Worm (Caenorhabditis elegans) whole organism, L4 larva: ENCODE results near the gene dct-1.

Experiments used
- F49E8.2 ChIP-seq: sonication (generic microtip); optimal IDR thresholded peaks from 2 replicates; lab custom pipeline; 2016; ENCODE audit warnings: missing compliant biosample characterization, mild to moderate bottlenecking, missing genetic modification characterization, borderline replicate concordance
- Y105C5A.15 ChIP-seq: fragments of 200-800 bp; sonication (Bioruptor generic); IDR thresholded peaks from 2 replicates; pipeline ENCODE4 v1.3.6; 2022; ENCODE audit warnings: missing genetic modification characterization, missing compliant biosample characterization
- Y75B8A.6 ChIP-seq: fragments of 200-800 bp; sonication (Bioruptor generic); IDR thresholded peaks from 2 replicates; pipeline ENCODE4 v1.3.6; 2022; ENCODE audit warnings: missing genetic modification reagents, missing genetic modification characterization, missing compliant biosample characterization
- aha-1 ChIP-seq: fragments of 150-350 bp; peaks from one replicate; lab custom pipeline; 2014; ENCODE audit warnings: missing biosample characterization, missing genetic modification characterization
- ceh-20 ChIP-seq: fragments of 200-800 bp; sonication (Bioruptor generic); IDR thresholded peaks from 2 replicates; pipeline ENCODE4 v1.3.6; 2022; ENCODE audit warnings: missing genetic modification reagents, missing genetic modification characterization, missing compliant biosample characterization
- ceh-32 ChIP-seq: sonication (generic microtip); optimal IDR thresholded peaks from 2 replicates; lab custom pipeline; 2016; ENCODE audit warnings: mild to moderate bottlenecking, missing genetic modification characterization, missing compliant biosample characterization; ENCODE audit not compliant: poor library complexity
- ceh-82 ChIP-seq: sonication (generic microtip); optimal IDR thresholded peaks from 2 replicates; lab custom pipeline; 2017; ENCODE audit warnings: missing biosample characterization, missing genetic modification characterization
- cey-2 ChIP-seq: sonication (generic microtip); optimal IDR thresholded peaks from 3 replicates; lab custom pipeline; 2017; ENCODE audit warnings: missing genetic modification characterization, mild to moderate bottlenecking, missing compliant biosample characterization, antibody characterized with exemption, borderline replicate concordance; ENCODE audit not compliant: insufficient read depth
- daf-16 ChIP-seq, 3 experiments: sonication (generic microtip); optimal IDR thresholded peaks; 2 replicates each; lab custom pipeline; 2016 to 2017; ENCODE audit warnings: missing genetic modification characterization in 3 of 3, missing genetic modification reagents in 3 of 3, mild to moderate bottlenecking in 2 of 3, missing compliant biosample characterization in 2 of 3, missing biosample characterization in 1 of 3, moderate library complexity in 1 of 3
- daf-19 ChIP-seq: fragments of 200-800 bp; sonication (Bioruptor generic); conservative IDR thresholded peaks from 2 replicates; pipeline ENCODE4 v1.3.6; 2022; ENCODE audit warnings: missing genetic modification characterization, missing compliant biosample characterization
- dpl-1 ChIP-seq: fragments of 150-350 bp; optimal IDR thresholded peaks from 2 replicates; lab custom pipeline; 2014; ENCODE audit warnings: missing biosample characterization, missing genetic modification reagents, missing genetic modification characterization
- dve-1 ChIP-seq: sonication (generic microtip); optimal IDR thresholded peaks from 2 replicates; lab custom pipeline; 2017; ENCODE audit warnings: antibody characterized with exemption, mild to moderate bottlenecking, missing genetic modification characterization, missing compliant biosample characterization; ENCODE audit not compliant: insufficient read depth
- hlh-30 ChIP-seq: sonication (generic microtip); optimal IDR thresholded peaks from 2 replicates; lab custom pipeline; 2017; ENCODE audit warnings: antibody characterized with exemption, mild to moderate bottlenecking, missing genetic modification characterization, missing compliant biosample characterization; ENCODE audit not compliant: insufficient read depth
- lim-7 ChIP-seq: fragments of 200-800 bp; sonication (Bioruptor generic); IDR thresholded peaks from 2 replicates; pipeline ENCODE4 v1.3.6; 2022; ENCODE audit warnings: missing genetic modification characterization, missing compliant biosample characterization
- lin-15B ChIP-seq: fragments of 150-350 bp; sonication (generic microtip); optimal IDR thresholded peaks from 3 replicates; lab custom pipeline; 2014; ENCODE audit warnings: missing biosample characterization, missing genetic modification characterization
- lin-39 ChIP-seq: fragments of 150-350 bp; optimal IDR thresholded peaks from 2 replicates; lab custom pipeline; 2014; ENCODE audit warnings: missing biosample characterization, missing genetic modification reagents, missing genetic modification characterization
- lsy-2 ChIP-seq, 2 experiments: fragments of 150-350 bp in 1 of 2; sonication (generic microtip) in 1 of 2; optimal IDR thresholded peaks; 2 replicates each; lab custom pipeline; 2014 to 2017; ENCODE audit warnings: missing biosample characterization in 2 of 2, missing genetic modification characterization in 2 of 2
- madf-5 ChIP-seq, 2 experiments: fragments of 200-800 bp; sonication (Bioruptor generic); IDR thresholded peaks; 2 replicates each; pipeline ENCODE4 v1.3.6; 2022; ENCODE audit warnings: missing compliant biosample characterization in 2 of 2, missing genetic modification characterization in 2 of 2
- nhr-237 ChIP-seq: sonication (generic microtip); optimal IDR thresholded peaks from 2 replicates; lab custom pipeline; 2017; ENCODE audit warnings: missing biosample characterization, missing genetic modification characterization
- nhr-77 ChIP-seq: fragments of 150-350 bp; optimal IDR thresholded peaks from 2 replicates; lab custom pipeline; 2014; ENCODE audit warnings: missing biosample characterization, missing genetic modification characterization
- php-3 ChIP-seq: fragments of 200-800 bp; sonication (Bioruptor generic); IDR thresholded peaks from 2 replicates; pipeline ENCODE4 v1.3.6; 2022; ENCODE audit warnings: missing genetic modification reagents, missing genetic modification characterization, missing compliant biosample characterization
- pqm-1 ChIP-seq: sonication (generic microtip); optimal IDR thresholded peaks from 2 replicates; lab custom pipeline; 2017; ENCODE audit warnings: missing biosample characterization, missing genetic modification characterization
- saeg-2 ChIP-seq: fragments of 200-800 bp; sonication (Bioruptor generic); IDR thresholded peaks from 2 replicates; pipeline ENCODE4 v1.3.6; 2022; ENCODE audit warnings: missing genetic modification reagents, missing genetic modification characterization, missing compliant biosample characterization
- spr-1 ChIP-seq: sonication (generic microtip); optimal IDR thresholded peaks from 2 replicates; lab custom pipeline; 2016; ENCODE audit warnings: mild to moderate bottlenecking, missing genetic modification characterization, missing compliant biosample characterization
- unc-62 ChIP-seq, 3 experiments: fragments of 150-350 bp in 1 of 3; sonication (generic microtip); optimal IDR thresholded peaks in 2 of 3; peaks in 1 of 3; 1 replicate in 1 of 3; 2 replicates in 2 of 3; lab custom pipeline; 2014 to 2017; ENCODE audit warnings: missing biosample characterization in 3 of 3, missing genetic modification characterization in 3 of 3, missing genetic modification reagents in 3 of 3, missing genotype in 1 of 3
- zag-1 ChIP-seq: fragments of 150-350 bp; optimal IDR thresholded peaks from 2 replicates; lab custom pipeline; 2014; ENCODE audit warnings: missing biosample characterization, missing genetic modification characterization
- zfp-2 ChIP-seq: sonication (generic microtip); optimal IDR thresholded peaks from 2 replicates; lab custom pipeline; 2016; ENCODE audit warnings: mild to moderate bottlenecking, missing genetic modification characterization, missing compliant biosample characterization

dct-1 gene

ce11 chrX:7962056-7962485 is 7.9 kb downstream of the dct-1 start (continued):
- peak; percentile 83 for TF ChIP-seq nhr-77 (tag; lab: Kevin White, UChicago)
- no peak for TF ChIP-seq zag-1
- TF ChIP-seq ceh-20, result peak; percentile 35; the same call in 1 of the 2 replicates

ce11 chrX:7964022-7964421 is 9.9 kb downstream of the dct-1 start:
- no peak for TF ChIP-seq php-3 (GFP tag; lab: Robert Waterston, UW)
- TF ChIP-seq daf-19, result 0 out of 2 replicates have a peak, but pooled peaks have one; percentile 15
- TF ChIP-seq cey-2 (tag; lab: Kevin White, UChicago), result no peak
- peak in 1 of 2 experiments; percentile 97 for TF ChIP-seq unc-62 (GFP tag; optimal IDR thresholded peaks at IDR 0.05 in 1 of 2; lab: Kevin White, UChicago)
- no peak for TF ChIP-seq unc-62 (tag; optimal IDR thresholded peaks at IDR 0.05; lab: Kevin White, UChicago)

- no peak for TF ChIP-seq Y75B8A.6
- TF ChIP-seq unc-62 (GFP tag; optimal IDR thresholded peaks at IDR 0.05 in 1 of 2; lab: Kevin White, UChicago), result peak in 1 of 2 experiments; percentile 84
- no peak for TF ChIP-seq unc-62 (tag; optimal IDR thresholded peaks at IDR 0.05; lab: Kevin White, UChicago)
- peak; percentile 28 for TF ChIP-seq hlh-30 (tag; lab: Kevin White, UChicago)
- TF ChIP-seq lin-15B (tag; lab: Kevin White, UChicago), result no peak
- TF ChIP-seq aha-1, result peak; percentile 88
- TF ChIP-seq lsy-2 (tag; optimal IDR thresholded peaks at IDR 0.05; lab: Kevin White, UChicago), result no peak
- TF ChIP-seq lin-39 (tag; lab: Kevin White, UChicago), result no peak
- no peak for TF ChIP-seq dpl-1 (GFP tag; lab: Kevin White, UChicago)
- TF ChIP-seq, all 104 proteins: peak for 3
Measured at ce11 chrX:7965449-7965848, 11.3 kb downstream of the dct-1 start.

- TF ChIP-seq lsy-2 (tag; optimal IDR thresholded peaks at IDR 0.05; lab: Kevin White, UChicago) (no peak), ceh-82 (tag; lab: Kevin White, UChicago) (no peak), F49E8.2 (no peak), lim-7 (GFP tag; lab: Robert Waterston, UW) (no peak), lin-39 (tag; lab: Kevin White, UChicago) (no peak), spr-1 (tag; lab: Kevin White, UChicago) (no peak), Y105C5A.15 (GFP tag; lab: Robert Waterston, UW) (no peak), madf-5 (GFP tag; IDR thresholded peaks at IDR 0.05; lab: Robert Waterston, UW) (no peak)
Measured at ce11 chrX:7968537-7968936, 14.4 kb downstream of the dct-1 start.

- TF ChIP-seq saeg-2 (GFP tag; lab: Robert Waterston, UW), result no peak
- TF ChIP-seq dve-1 (tag; lab: Kevin White, UChicago), result peak; percentile 23
- peak; percentile 35 for TF ChIP-seq pqm-1 (tag; lab: Kevin White, UChicago)
- TF ChIP-seq zfp-2 (tag; lab: Kevin White, UChicago), result no peak
- TF ChIP-seq unc-62 (GFP tag; optimal IDR thresholded peaks at IDR 0.05 in 1 of 2; lab: Kevin White, UChicago), result peak in 1 of 2 experiments; percentile 7
- TF ChIP-seq unc-62 (tag; optimal IDR thresholded peaks at IDR 0.05; lab: Kevin White, UChicago), result no peak
- TF ChIP-seq daf-16 (GFP tag; optimal IDR thresholded peaks at IDR 0.05; lab: Kevin White, UChicago), result no peak
- TF ChIP-seq daf-16 (tag; optimal IDR thresholded peaks at IDR 0.05; lab: Kevin White, UChicago), result peak; percentile 93
- TF ChIP-seq, all 104 proteins: peak for 4
Measured at ce11 chrX:7975741-7976140, 21.6 kb downstream of the dct-1 start.

- TF ChIP-seq ceh-20 (no peak), nhr-237 (tag; lab: Kevin White, UChicago) (no peak), aha-1 (no peak), ceh-32 (tag; lab: Kevin White, UChicago) (no peak)
Measured at ce11 chrX:7976400-7976799, 22.2 kb downstream of the dct-1 start, which contains the start of gene F45E1.5. TSS of gene F45E1.5 (plus strand) at chrX:7976700.
